Worm (Caenorhabditis elegans): ENCODE data around the gene unc-32.

The unc-32 gene

DNA sequence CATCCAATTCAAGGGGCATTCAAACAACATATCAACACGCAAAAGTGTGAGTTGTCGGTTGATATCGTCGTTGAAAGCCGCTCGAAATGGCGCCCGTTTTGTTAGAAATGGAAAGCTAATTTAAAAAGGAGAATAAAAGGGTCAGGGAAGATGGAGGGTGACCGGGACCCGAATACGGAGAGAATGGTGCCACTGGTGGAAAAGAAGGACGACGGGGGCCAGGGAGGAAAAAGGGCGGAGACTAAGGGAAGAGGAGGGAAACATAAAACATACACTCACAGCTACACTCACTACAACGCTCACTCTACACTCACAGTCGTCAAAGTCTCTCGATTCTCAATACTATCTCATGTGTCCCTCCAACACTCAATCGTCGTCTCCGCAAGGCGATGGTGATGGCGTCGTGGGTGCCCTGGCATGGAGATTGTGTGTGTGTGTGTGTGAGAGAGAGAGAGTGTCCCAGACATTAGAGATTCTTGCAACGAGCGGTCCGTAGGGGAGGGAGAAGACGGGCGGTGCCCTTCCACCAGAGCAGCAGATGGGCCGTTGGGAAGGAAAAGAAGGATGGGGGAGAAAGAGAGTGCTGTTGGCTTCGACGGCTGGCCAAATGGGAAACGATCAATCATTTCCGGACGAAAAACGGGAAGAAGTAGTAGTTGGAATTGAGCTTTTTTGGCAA is 31.3 kb upstream of the unc-32 start:
- TF ChIP-seq ceh-43 (GFP tag; optimal IDR thresholded peaks at IDR 0.05) (peak; percentile 23), nhr-2 (tag; optimal IDR thresholded peaks at IDR 0.05) (peak; percentile 21), cnd-1 (tag; optimal IDR thresholded peaks at IDR 0.05) (peak; percentile 78), mab-5 (tag; optimal IDR thresholded peaks at IDR 0.05) (no peak), zip-8 (tag; optimal IDR thresholded peaks at IDR 0.05) (no peak), tbx-8 (GFP tag; optimal IDR thresholded peaks at IDR 0.05) (peak; percentile 71), pha-4 (tag; optimal IDR thresholded peaks at IDR 0.05) (peak; percentile 20), lin-13 (tag; optimal IDR thresholded peaks at IDR 0.05) (peak; percentile 2), ceh-39 (tag; optimal IDR thresholded peaks at IDR 0.05) (peak; percentile 42), unc-62 (GFP tag; optimal IDR thresholded peaks at IDR 0.05) (peak; percentile 91), nhr-76 (tag; optimal IDR thresholded peaks at IDR 0.05) (no peak), unc-120 (tag; optimal IDR thresholded peaks at IDR 0.05; ENCODE audit: poor library complexity, severe bottlenecking) (peak; percentile 100), nhr-237 (tag; optimal IDR thresholded peaks at IDR 0.05) (peak; percentile 19), lsy-2 (tag; optimal IDR thresholded peaks at IDR 0.05) (peak; percentile 33), ceh-83 (GFP tag; optimal IDR thresholded peaks at IDR 0.05) (no peak), lin-32 (GFP tag; optimal IDR thresholded peaks at IDR 0.05) (peak; percentile 85), ztf-11 (tag; optimal IDR thresholded peaks at IDR 0.05) (peak; percentile 57), sptf-1 (tag; optimal IDR thresholded peaks at IDR 0.05) (peak; percentile 60), hlh-1 (tag; optimal IDR thresholded peaks at IDR 0.05) (peak; percentile 69), blmp-1 (tag; optimal IDR thresholded peaks at IDR 0.05) (no peak), unc-39 (tag; optimal IDR thresholded peaks at IDR 0.05) (peak; percentile 22), mep-1 (tag; optimal IDR thresholded peaks at IDR 0.05) (peak; percentile 87), ces-1 (GFP tag; optimal IDR thresholded peaks at IDR 0.05) (peak; percentile 23), bed-3 (GFP tag; optimal IDR thresholded peaks at IDR 0.05) (no peak), mls-2 (tag; optimal IDR thresholded peaks at IDR 0.05) (peak; percentile 85), sem-2 (GFP tag; optimal IDR thresholded peaks at IDR 0.05) (no peak), nhr-28 (tag; optimal IDR thresholded peaks at IDR 0.05) (no peak), nhr-12 (tag; optimal IDR thresholded peaks at IDR 0.05) (peak; percentile 67), ham-2 (GFP tag; optimal IDR thresholded peaks at IDR 0.05) (no peak), drap-1 (GFP tag; optimal IDR thresholded peaks at IDR 0.05) (peak; percentile 74), elt-3 (tag; optimal IDR thresholded peaks at IDR 0.05) (no peak), M03D4.4 (tag; optimal IDR thresholded peaks at IDR 0.05) (peak; percentile 60), snpc-4 (tag; optimal IDR thresholded peaks at IDR 0.05) (no peak), elt-1 (tag; optimal IDR thresholded peaks at IDR 0.05; ENCODE audit: borderline replicate concordance, insufficient read depth) (no peak), flh-1 (GFP tag; optimal IDR thresholded peaks at IDR 0.05) (peak; percentile 34)

DNA sequence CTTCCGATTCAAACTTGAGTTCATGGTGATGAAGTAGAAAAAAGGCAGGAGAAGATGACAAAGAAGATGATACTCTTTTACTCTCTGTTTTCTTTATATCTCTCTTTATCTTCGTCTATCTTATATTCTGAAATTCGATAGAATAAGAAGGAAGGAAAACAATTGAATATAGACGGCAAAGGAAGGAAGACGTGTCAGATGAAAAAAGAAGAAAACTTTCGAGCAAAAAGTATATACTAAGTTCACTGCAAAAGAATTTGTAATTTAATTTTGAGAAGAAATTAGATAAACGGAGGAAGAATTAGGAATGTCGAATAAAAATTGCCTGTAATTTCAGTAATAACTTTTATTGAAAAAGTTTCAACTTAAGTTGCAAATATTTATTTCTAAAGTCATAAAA is 28.4 kb upstream of the unc-32 start, which contains the start of gene K01F9.2:
K01F9.2 (minus strand) TSS at position 127 of the 400 bp plus-strand sequence.
- no peak for TF ChIP-seq mep-1 (tag; optimal IDR thresholded peaks at IDR 0.05)
- TF ChIP-seq ces-1 (GFP tag; optimal IDR thresholded peaks at IDR 0.05) = peak; percentile 91

DNA sequence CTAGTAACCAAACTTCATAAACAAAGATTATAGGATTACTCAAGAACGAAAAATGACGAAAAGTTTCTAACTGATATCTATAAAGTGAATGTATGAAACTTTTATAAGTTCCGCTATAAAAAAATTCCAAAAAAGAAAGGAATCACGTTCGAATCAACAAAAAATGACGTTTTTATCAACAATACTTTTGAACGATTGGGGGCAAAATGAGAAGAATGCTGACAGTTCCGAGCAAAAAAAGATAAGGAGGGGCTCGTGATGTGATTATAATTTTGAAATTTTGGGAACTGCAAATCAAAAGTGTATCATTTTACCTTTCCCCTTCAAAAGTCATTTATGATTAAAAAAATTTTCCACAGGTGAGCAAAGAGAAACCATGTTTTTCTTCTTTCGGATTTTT is 26.5 kb upstream of the unc-32 start:
- no peak for TF ChIP-seq flh-1 (GFP tag; optimal IDR thresholded peaks at IDR 0.05)
- TF ChIP-seq tbx-8 (GFP tag; optimal IDR thresholded peaks at IDR 0.05) = no peak
- no peak for TF ChIP-seq nhr-12 (tag; optimal IDR thresholded peaks at IDR 0.05)
- TF ChIP-seq unc-62 (GFP tag; optimal IDR thresholded peaks at IDR 0.05) = no peak

DNA sequence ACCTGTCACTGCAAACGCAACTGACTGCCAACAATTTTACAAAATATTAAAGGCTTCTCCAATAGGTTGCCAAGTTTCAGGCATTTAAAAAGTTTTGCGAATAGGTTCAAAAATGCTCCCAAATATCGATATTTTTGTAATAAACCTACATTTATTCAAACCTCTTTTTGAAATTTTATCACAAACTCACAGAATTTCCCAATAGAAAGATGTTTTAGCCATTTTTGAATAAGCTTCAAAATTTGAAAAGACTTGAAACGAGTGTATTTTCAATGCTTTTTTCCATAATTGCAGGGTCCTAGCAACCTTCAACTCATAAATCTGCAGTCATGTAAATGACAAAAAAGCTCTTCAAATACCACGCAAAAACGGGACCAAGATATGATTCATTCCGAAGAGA is 23.1 kb upstream of the unc-32 start:
- TF ChIP-seq ceh-43 (GFP tag; optimal IDR thresholded peaks at IDR 0.05) = no peak
- TF ChIP-seq mab-5 (tag; optimal IDR thresholded peaks at IDR 0.05) = no peak
- no peak for TF ChIP-seq lin-13 (tag; optimal IDR thresholded peaks at IDR 0.05)
- TF ChIP-seq ceh-83 (GFP tag; optimal IDR thresholded peaks at IDR 0.05) = no peak
- TF ChIP-seq snpc-4 (tag; optimal IDR thresholded peaks at IDR 0.05) = no peak
- TF ChIP-seq ztf-11 (tag; optimal IDR thresholded peaks at IDR 0.05) = no peak
- TF ChIP-seq nhr-76 (tag; optimal IDR thresholded peaks at IDR 0.05) = no peak
- no peak for TF ChIP-seq unc-120 (tag; optimal IDR thresholded peaks at IDR 0.05; ENCODE audit: poor library complexity, severe bottlenecking)
- no peak for TF ChIP-seq cnd-1 (tag; optimal IDR thresholded peaks at IDR 0.05)
- no peak for TF ChIP-seq lin-32 (GFP tag; optimal IDR thresholded peaks at IDR 0.05)
- TF ChIP-seq M03D4.4 (tag; optimal IDR thresholded peaks at IDR 0.05) = no peak
- no peak for TF ChIP-seq flh-1 (GFP tag; optimal IDR thresholded peaks at IDR 0.05)
- TF ChIP-seq nhr-237 (tag; optimal IDR thresholded peaks at IDR 0.05) = no peak
